Worm (Caenorhabditis elegans) whole organism, L3 larva: ENCODE measurements around the gene Y46H3A.5.

Experiments used
- R02D3.7 ChIP-seq: fragments of 150-350 bp; optimal IDR thresholded peaks from 2 replicates; lab custom pipeline; 2014; ENCODE audit warnings: missing biosample characterization, missing genetic modification characterization
- ZK546.5 ChIP-seq: sonication (generic microtip); optimal IDR thresholded peaks from 2 replicates; lab custom pipeline; 2017; ENCODE audit warnings: missing biosample characterization, missing genetic modification characterization
- aly-2 ChIP-seq: fragments of 150-350 bp; optimal IDR thresholded peaks from 2 replicates; lab custom pipeline; 2014; ENCODE audit warnings: missing biosample characterization, missing genetic modification characterization
- ceh-16 ChIP-seq: sonication (generic microtip); optimal IDR thresholded peaks from 2 replicates; lab custom pipeline; 2017; ENCODE audit warnings: missing biosample characterization, missing genetic modification characterization
- daf-12 ChIP-seq: fragments of 150-350 bp; optimal IDR thresholded peaks from 2 replicates; lab custom pipeline; 2014; ENCODE audit warnings: missing biosample characterization, missing genetic modification reagents, missing genetic modification characterization
- elt-2 ChIP-seq: sonication (generic microtip); optimal IDR thresholded peaks from 2 replicates; lab custom pipeline; 2016; ENCODE audit warnings: missing genetic modification reagents, mild to moderate bottlenecking, missing genetic modification characterization, missing compliant biosample characterization
- eor-1 ChIP-seq, 2 experiments: fragments of 150-350 bp; optimal IDR thresholded peaks; 2 replicates each; lab custom pipeline; 2014 to 2018; ENCODE audit warnings: missing biosample characterization in 2 of 2, missing genetic modification characterization in 2 of 2
- hmg-11 ChIP-seq: sonication (generic microtip); optimal IDR thresholded peaks from 2 replicates; lab custom pipeline; 2016; ENCODE audit warnings: missing genetic modification characterization, missing compliant biosample characterization
- jun-1 ChIP-seq: fragments of 150-350 bp; optimal IDR thresholded peaks from 2 replicates; lab custom pipeline; 2014; ENCODE audit warnings: missing biosample characterization, missing genetic modification reagents, missing genetic modification characterization
- lin-15B ChIP-seq: fragments of 150-350 bp; optimal IDR thresholded peaks from 2 replicates; lab custom pipeline; 2014; ENCODE audit warnings: missing biosample characterization, missing genetic modification characterization
- lin-39 ChIP-seq: fragments of 150-350 bp; optimal IDR thresholded peaks from 2 replicates; lab custom pipeline; 2018; ENCODE audit warnings: missing biosample characterization, missing genetic modification reagents, missing genetic modification characterization
- lsy-12 ChIP-seq: sonication (generic microtip); optimal IDR thresholded peaks from 2 replicates; lab custom pipeline; 2016; ENCODE audit warnings: mild to moderate bottlenecking, missing genetic modification characterization, missing compliant biosample characterization
- mdl-1 ChIP-seq: fragments of 150-350 bp; optimal IDR thresholded peaks from 2 replicates; lab custom pipeline; 2014; ENCODE audit warnings: missing biosample characterization, missing genetic modification characterization
- nhr-11 ChIP-seq: fragments of 150-350 bp; optimal IDR thresholded peaks from 2 replicates; lab custom pipeline; 2014; ENCODE audit warnings: missing biosample characterization, missing genetic modification characterization
- nhr-23 ChIP-seq: fragments of 150-350 bp; optimal IDR thresholded peaks from 2 replicates; lab custom pipeline; 2014; ENCODE audit warnings: missing biosample characterization, missing genetic modification reagents, missing genetic modification characterization
- nhr-43 ChIP-seq: sonication (generic microtip); optimal IDR thresholded peaks from 2 replicates; lab custom pipeline; 2016; ENCODE audit warnings: mild to moderate bottlenecking, missing genetic modification characterization, missing compliant biosample characterization; ENCODE audit not compliant: poor library complexity, severe bottlenecking
- nhr-76 ChIP-seq: fragments of 150-350 bp; sonication (generic microtip); optimal IDR thresholded peaks from 5 replicates; lab custom pipeline; 2014; ENCODE audit warnings: missing biosample characterization, missing genetic modification characterization
- nhr-77 ChIP-seq: fragments of 150-350 bp; optimal IDR thresholded peaks from 2 replicates; lab custom pipeline; 2014; ENCODE audit warnings: missing biosample characterization, missing genetic modification characterization
- pha-4 ChIP-seq: fragments of 150-350 bp; optimal IDR thresholded peaks from 2 replicates; lab custom pipeline; 2014; ENCODE audit warnings: missing biosample characterization, missing genetic modification reagents, missing genetic modification characterization
- sea-2 ChIP-seq: fragments of 150-350 bp; sonication (generic microtip); optimal IDR thresholded peaks from 4 replicates; lab custom pipeline; 2014; ENCODE audit warnings: missing biosample characterization, missing genetic modification reagents, missing genetic modification characterization
- skn-1 ChIP-seq: fragments of 150-350 bp; optimal IDR thresholded peaks from 2 replicates; lab custom pipeline; 2014; ENCODE audit warnings: missing biosample characterization, missing genetic modification characterization
- snpc-4 ChIP-seq: fragments of 150-350 bp; optimal IDR thresholded peaks from 2 replicates; lab custom pipeline; 2014; ENCODE audit warnings: missing biosample characterization, missing genetic modification characterization
- tbx-2 ChIP-seq: sonication (generic microtip); optimal IDR thresholded peaks from 2 replicates; lab custom pipeline; 2016; ENCODE audit warnings: mild to moderate bottlenecking, missing genetic modification characterization, missing compliant biosample characterization
- unc-39 ChIP-seq: sonication (generic microtip); optimal IDR thresholded peaks from 4 replicates; lab custom pipeline; 2017; ENCODE audit warnings: missing biosample characterization, missing genetic modification characterization
- zag-1 ChIP-seq: fragments of 150-350 bp; optimal IDR thresholded peaks from 2 replicates; lab custom pipeline; 2014; ENCODE audit warnings: missing biosample characterization, missing genetic modification characterization
- ztf-11 ChIP-seq: fragments of 150-350 bp; optimal IDR thresholded peaks from 2 replicates; lab custom pipeline; 2014; ENCODE audit warnings: missing biosample characterization, missing genetic modification characterization

Y46H3A.5 gene

DNA sequence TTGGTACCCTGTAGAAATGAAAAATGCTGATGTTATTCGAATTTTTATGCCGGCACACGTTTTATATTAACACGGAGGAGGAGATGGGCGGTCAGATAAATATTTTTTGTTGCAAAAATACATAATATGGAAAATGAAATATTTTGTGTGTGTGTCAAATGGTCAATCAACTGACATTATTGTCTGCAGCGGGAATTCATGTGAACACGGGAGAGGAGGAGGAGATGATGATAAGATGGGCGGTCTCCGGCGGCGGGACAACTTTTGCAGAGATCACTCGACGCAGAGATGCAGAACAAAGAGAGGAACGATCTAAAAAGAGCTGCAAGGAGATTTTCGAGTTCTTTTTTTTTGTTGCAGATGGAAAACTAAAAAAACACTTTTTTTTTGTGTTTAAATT lies 43.0 kb downstream of the Y46H3A.5 start, which contains the start of gene dhs-13:
Gene dhs-13 (minus strand): TSS at position 8 of the 400 bp plus-strand sequence.
- TF ChIP-seq jun-1 (no peak), tbx-2 (no peak), snpc-4 (tag; lab: Kevin White, UChicago) (no peak), pha-4 (tag; lab: Kevin White, UChicago) (peak; percentile 47), nhr-43 (tag; lab: Kevin White, UChicago) (no peak), ceh-16 (no peak), mdl-1 (tag; lab: Kevin White, UChicago) (no peak), lsy-12 (no peak), lin-15B (tag; lab: Kevin White, UChicago) (peak; percentile 36), elt-2 (tag; lab: Kevin White, UChicago) (peak; percentile 52), daf-12 (tag; lab: Kevin White, UChicago) (no peak)
- TF ChIP-seq, all 47 proteins: peak for 3

DNA sequence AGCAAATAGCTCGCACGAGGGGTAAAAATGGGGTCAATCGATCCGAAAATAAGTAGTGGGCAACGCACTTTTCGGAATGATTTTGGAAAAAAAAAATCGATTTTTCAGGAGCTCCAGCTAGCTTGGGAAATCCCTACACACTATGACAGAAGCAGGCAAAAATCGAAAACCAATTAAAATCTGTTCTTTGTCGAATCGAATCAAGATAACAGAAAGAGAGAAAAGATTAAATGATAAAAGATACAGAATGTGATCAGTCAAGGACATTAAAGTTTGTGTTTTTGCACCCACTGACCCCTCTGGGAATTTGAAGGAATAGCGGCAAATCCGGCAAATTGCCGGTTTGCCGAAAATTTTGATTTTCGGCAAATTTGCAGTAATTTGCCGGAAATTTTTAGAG lies 47.3 kb downstream of the Y46H3A.5 start:
- no peak for TF ChIP-seq lin-39
- TF ChIP-seq lsy-12: no peak
- no peak for TF ChIP-seq unc-39 (tag; lab: Kevin White, UChicago)
- TF ChIP-seq hmg-11 (tag; lab: Kevin White, UChicago): no peak
- no peak for TF ChIP-seq nhr-76
- no peak for TF ChIP-seq jun-1
- no peak for TF ChIP-seq elt-2 (tag; lab: Kevin White, UChicago)
- no peak for TF ChIP-seq nhr-23
- TF ChIP-seq zag-1 (tag; lab: Kevin White, UChicago): no peak
- no peak for TF ChIP-seq nhr-11 (tag; lab: Kevin White, UChicago)
- TF ChIP-seq eor-1 (tag; optimal IDR thresholded peaks at IDR 0.05; lab: Kevin White, UChicago): no peak
- no peak for TF ChIP-seq snpc-4 (tag; lab: Kevin White, UChicago)
- TF ChIP-seq ZK546.5 (tag; lab: Kevin White, UChicago): no peak
- no peak for TF ChIP-seq aly-2 (tag; lab: Kevin White, UChicago)
- TF ChIP-seq nhr-77 (tag; lab: Kevin White, UChicago): no peak
- no peak for TF ChIP-seq sea-2
- TF ChIP-seq ceh-16: no peak
- no peak for TF ChIP-seq ztf-11 (tag; lab: Kevin White, UChicago)
- TF ChIP-seq R02D3.7 (tag; lab: Kevin White, UChicago): no peak
- TF ChIP-seq skn-1: no peak
